Fruit fly (Drosophila melanogaster): ENCODE measurements around the gene CG7968.

Gene CG7968

dm6 chr2L:13807097-13807496 is 42.1 kb upstream of the CG7968 start:
- TF ChIP-seq CG34367 (tag; optimal IDR thresholded peaks at IDR 0.05) (no peak), EcR (GFP tag; optimal IDR thresholded peaks at IDR 0.05) (no peak), CG15710 (tag; optimal IDR thresholded peaks at IDR 0.05) (no peak), Snoo (tag; optimal IDR thresholded peaks at IDR 0.05) (no peak), CG14655 (GFP tag; optimal IDR thresholded peaks at IDR 0.05) (no peak), D1 (tag; optimal IDR thresholded peaks at IDR 0.05) (no peak), rn (GFP tag; IDR thresholded peaks at IDR 0.05) (no peak), gl (tag; optimal IDR thresholded peaks at IDR 0.05) (no peak), CG10348 (GFP tag; IDR thresholded peaks at IDR 0.05) (no peak), CG12605 (GFP tag; IDR thresholded peaks at IDR 0.05) (no peak), CG32121 (GFP tag; IDR thresholded peaks at IDR 0.05) (no peak), fd96Ca (GFP tag; IDR thresholded peaks at IDR 0.05) (no peak), CG8301 (tag; optimal IDR thresholded peaks at IDR 0.05) (no peak), CG17806 (tag; optimal IDR thresholded peaks at IDR 0.05) (no peak), Pif1A (GFP tag; optimal IDR thresholded peaks at IDR 0.05) (no peak)

- TF ChIP-seq Snoo (tag; optimal IDR thresholded peaks at IDR 0.05) (peak; percentile 3), CG15710 (tag; optimal IDR thresholded peaks at IDR 0.05) (no peak)
Observed at dm6 chr2L:13807959-13808358, 41.2 kb upstream of the CG7968 start.

DNA sequence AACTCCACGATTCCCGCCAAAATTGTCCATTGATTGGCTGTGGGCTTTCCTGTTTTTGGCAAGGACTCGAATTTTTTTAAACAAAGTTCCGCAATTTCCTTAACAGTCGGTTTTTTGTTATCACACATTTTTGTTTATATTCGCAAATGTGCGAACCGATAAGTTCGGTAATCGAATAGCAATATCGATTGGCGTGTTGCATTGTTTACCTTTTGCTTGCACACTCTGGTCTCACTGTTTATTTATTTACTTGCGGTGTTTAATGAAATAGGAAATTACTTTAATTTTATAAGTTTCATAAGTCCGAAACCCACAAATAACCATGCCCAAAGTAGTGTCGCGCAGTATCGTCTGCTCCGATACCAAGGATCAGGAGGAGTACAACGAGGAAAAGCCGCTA is 37.9 kb upstream of the CG7968 start, which contains the start of the genes Adat1 and CG16865:
Adat1 (minus strand) TSS at position 152 of the 400 bp plus-strand sequence.
CG16865 (plus strand) TSS at position 200 of the 400 bp plus-strand sequence.
- TF ChIP-seq Pif1B (GFP tag; optimal IDR thresholded peaks at IDR 0.05) (no peak), CG17806 (tag; optimal IDR thresholded peaks at IDR 0.05) (no peak), CG13204 (GFP tag; optimal IDR thresholded peaks at IDR 0.05) (no peak), CG12605 (GFP tag; IDR thresholded peaks at IDR 0.05) (no peak), gl (tag; optimal IDR thresholded peaks at IDR 0.05) (no peak)

dm6 chr2L:13813156-13813555 is 36.0 kb upstream of the CG7968 start, which contains the start of gene CG16888:
CG16888 (minus strand) TSS chr2L:13813256.
- TF ChIP-seq fd96Ca (GFP tag; IDR thresholded peaks at IDR 0.05) (no peak), CG8159 (tag; optimal IDR thresholded peaks at IDR 0.05) (no peak), CG12605 (GFP tag; IDR thresholded peaks at IDR 0.05) (no peak), Ets98B (GFP tag; IDR thresholded peaks at IDR 0.05) (no peak), D1 (tag; optimal IDR thresholded peaks at IDR 0.05) (no peak), EcR (GFP tag; optimal IDR thresholded peaks at IDR 0.05) (no peak), CG14655 (GFP tag; optimal IDR thresholded peaks at IDR 0.05) (no peak), CG8301 (tag; optimal IDR thresholded peaks at IDR 0.05) (no peak), CG4496 (GFP tag; IDR thresholded peaks at IDR 0.05) (no peak), Pif1A (GFP tag; optimal IDR thresholded peaks at IDR 0.05) (no peak), CG17806 (tag; optimal IDR thresholded peaks at IDR 0.05) (no peak), CG13204 (GFP tag; optimal IDR thresholded peaks at IDR 0.05) (no peak), CG10348 (GFP tag; IDR thresholded peaks at IDR 0.05) (no peak), Snoo (tag; optimal IDR thresholded peaks at IDR 0.05) (no peak), CG32121 (GFP tag; IDR thresholded peaks at IDR 0.05) (no peak), CG34367 (tag; optimal IDR thresholded peaks at IDR 0.05) (no peak), Pif1B (GFP tag; optimal IDR thresholded peaks at IDR 0.05) (no peak)

DNA sequence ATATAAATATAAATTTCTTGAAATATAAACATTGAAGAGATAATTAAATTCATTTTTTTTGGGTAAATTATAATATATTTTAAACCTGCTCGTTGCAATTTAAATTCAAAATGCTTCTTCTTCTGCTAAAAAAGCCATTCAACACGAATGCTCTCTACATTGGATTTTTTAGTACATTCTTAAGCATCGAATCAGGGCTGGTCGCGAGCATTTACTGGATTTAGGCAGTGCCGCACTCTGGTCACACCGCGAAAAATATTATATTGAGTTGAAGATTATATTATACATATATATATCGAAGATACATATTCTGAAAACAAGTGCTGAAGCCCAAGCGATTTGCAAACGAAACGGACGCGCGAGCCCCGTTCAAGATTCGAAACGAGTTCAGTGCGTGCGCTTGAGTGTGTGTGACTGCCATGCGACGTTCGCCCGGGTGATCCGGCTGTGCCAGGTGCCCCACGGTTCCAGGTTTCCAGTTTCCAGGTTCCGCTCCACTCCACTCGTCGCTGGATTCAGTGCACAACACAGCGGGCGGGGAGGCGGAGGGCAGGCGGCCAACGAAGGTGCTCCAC is 35.5 kb upstream of the CG7968 start, which contains the start of gene Sos:
Sos (plus strand) TSS at position 213 of the 575 bp plus-strand sequence.
- TF ChIP-seq Ets98B (GFP tag; IDR thresholded peaks at IDR 0.05), result no peak
- no peak for TF ChIP-seq CG4496 (GFP tag; IDR thresholded peaks at IDR 0.05)
- TF ChIP-seq Pif1A (GFP tag; optimal IDR thresholded peaks at IDR 0.05), result no peak
- TF ChIP-seq Snoo (tag; optimal IDR thresholded peaks at IDR 0.05), result no peak
- TF ChIP-seq D1 (tag; optimal IDR thresholded peaks at IDR 0.05), result no peak
- no peak for TF ChIP-seq CG17806 (tag; optimal IDR thresholded peaks at IDR 0.05)
- TF ChIP-seq CG34367 (tag; optimal IDR thresholded peaks at IDR 0.05), result no peak
- no peak for TF ChIP-seq gl (tag; optimal IDR thresholded peaks at IDR 0.05)
- TF ChIP-seq CG15710 (tag; optimal IDR thresholded peaks at IDR 0.05), result no peak
- no peak for TF ChIP-seq fd96Ca (GFP tag; IDR thresholded peaks at IDR 0.05)

- TF ChIP-seq Pif1A (GFP tag; optimal IDR thresholded peaks at IDR 0.05) (no peak), Ets98B (GFP tag; IDR thresholded peaks at IDR 0.05) (no peak), D1 (tag; optimal IDR thresholded peaks at IDR 0.05) (no peak), fd96Ca (GFP tag; IDR thresholded peaks at IDR 0.05) (no peak), CG12605 (GFP tag; IDR thresholded peaks at IDR 0.05) (no peak), CG13204 (GFP tag; optimal IDR thresholded peaks at IDR 0.05) (no peak), CG34367 (tag; optimal IDR thresholded peaks at IDR 0.05) (no peak), CG9948 (tag; optimal IDR thresholded peaks at IDR 0.05) (no peak), CG14655 (GFP tag; optimal IDR thresholded peaks at IDR 0.05) (no peak), CG32121 (GFP tag; IDR thresholded peaks at IDR 0.05) (no peak), CG8159 (tag; optimal IDR thresholded peaks at IDR 0.05) (no peak), CG4496 (GFP tag; IDR thresholded peaks at IDR 0.05) (no peak), EcR (GFP tag; optimal IDR thresholded peaks at IDR 0.05) (no peak), rn (GFP tag; IDR thresholded peaks at IDR 0.05) (no peak), CG10348 (GFP tag; IDR thresholded peaks at IDR 0.05) (no peak), CG15710 (tag; optimal IDR thresholded peaks at IDR 0.05) (no peak), CG17806 (tag; optimal IDR thresholded peaks at IDR 0.05) (no peak), Pif1B (GFP tag; optimal IDR thresholded peaks at IDR 0.05) (no peak), CG8301 (tag; optimal IDR thresholded peaks at IDR 0.05) (no peak), Snoo (tag; optimal IDR thresholded peaks at IDR 0.05) (no peak)
Observed at dm6 chr2L:13820176-13820575, 29.0 kb upstream of the CG7968 start.

Measured in whole organism, pupa.